Fruit fly (Drosophila melanogaster): ENCODE data around the gene LSm-4.

dm6 chr2L:10452296-10452695 lies 47.3 kb upstream of the LSm-4 start, which contains the start of gene ppk10:
- TF ChIP-seq ovo (GFP tag; optimal IDR thresholded peaks at IDR 0.05) (no peak), CG1620 (GFP tag; optimal IDR thresholded peaks at IDR 0.05) (no peak), cic (GFP tag; optimal IDR thresholded peaks at IDR 0.05) (no peak), cnc (optimal IDR thresholded peaks at IDR 0.05) (no peak), kay (GFP tag; ENCODE audit: borderline replicate concordance) (no peak), CG7045 (GFP tag; optimal IDR thresholded peaks at IDR 0.05) (no peak), CG14711 (tag; optimal IDR thresholded peaks at IDR 0.05) (no peak), CG33017 (tag; optimal IDR thresholded peaks at IDR 0.05) (no peak), bab1 (GFP tag; optimal IDR thresholded peaks at IDR 0.05) (no peak)

Measured in whole organism, adult.